Fruit fly (Drosophila melanogaster): ENCODE data around the gene CG32266.

Gene CG32266

DNA sequence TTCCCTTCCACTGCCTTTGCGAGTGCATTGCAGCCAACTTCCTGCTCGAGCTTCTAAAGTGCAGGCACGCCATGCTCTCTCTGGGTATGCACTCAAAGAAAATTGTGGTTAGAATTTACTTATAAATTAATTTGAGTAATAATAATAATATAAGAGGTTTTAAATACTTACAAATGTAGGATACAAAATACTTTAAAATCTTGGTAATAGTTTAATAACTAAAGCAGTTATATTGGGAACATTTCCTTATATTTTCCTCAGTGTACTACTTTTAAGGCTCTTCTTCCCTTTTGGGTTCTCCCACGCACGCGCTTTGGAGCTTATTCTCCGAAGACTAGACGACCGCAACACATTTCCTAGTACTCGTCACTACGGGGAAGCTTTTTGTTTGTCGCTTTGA is 35.9 kb downstream of the CG32266 start:
- TF ChIP-seq CG8478 (optimal IDR thresholded peaks at IDR 0.05) = no peak
- TF ChIP-seq psq (optimal IDR thresholded peaks at IDR 0.05) = no peak
- no peak for TF ChIP-seq usp (GFP tag; optimal IDR thresholded peaks at IDR 0.05)
- no peak for TF ChIP-seq Dll (optimal IDR thresholded peaks at IDR 0.05)
- no peak for TF ChIP-seq pan (optimal IDR thresholded peaks at IDR 0.05)
- no peak for TF ChIP-seq EcR (GFP tag; optimal IDR thresholded peaks at IDR 0.05)

DNA sequence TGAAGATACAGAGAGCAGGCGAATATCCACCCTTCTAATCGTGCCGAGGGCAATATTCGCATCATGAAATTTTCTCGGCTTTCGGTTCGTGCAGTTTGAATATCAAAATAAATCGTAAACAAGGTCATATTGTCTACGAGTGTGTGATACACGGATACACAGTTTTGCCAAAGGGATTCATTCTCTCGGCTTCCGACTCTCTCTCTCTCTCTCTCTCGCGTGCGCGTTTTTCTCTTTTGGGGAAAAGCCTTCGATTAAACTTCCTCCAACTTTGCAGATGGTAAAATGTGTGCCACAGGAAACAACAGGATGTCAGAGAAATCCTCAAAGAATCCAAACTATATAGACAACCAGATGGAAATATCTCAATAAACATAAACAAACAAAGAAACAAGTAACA is 37.5 kb downstream of the CG32266 start:
- no peak for TF ChIP-seq Dll (optimal IDR thresholded peaks at IDR 0.05)
- TF ChIP-seq CG8478 (optimal IDR thresholded peaks at IDR 0.05) = no peak
- TF ChIP-seq EcR (GFP tag; optimal IDR thresholded peaks at IDR 0.05) = no peak
- no peak for TF ChIP-seq usp (GFP tag; optimal IDR thresholded peaks at IDR 0.05)
- TF ChIP-seq pan (optimal IDR thresholded peaks at IDR 0.05) = no peak
- TF ChIP-seq psq (optimal IDR thresholded peaks at IDR 0.05) = no peak
